Worm (Caenorhabditis elegans) whole organism, L3 larva: ENCODE measurements around the gene Y54E2A.10.
A peak's percentile ranks its signal among the peaks of the same experiment; 100 is the strongest.

Experiments used
- R02D3.7 ChIP-seq: fragments of 150-350 bp; optimal IDR thresholded peaks from 2 replicates; lab custom pipeline; 2014; ENCODE audit warnings: missing biosample characterization, missing genetic modification characterization
- ZK546.5 ChIP-seq: sonication (generic microtip); optimal IDR thresholded peaks from 2 replicates; lab custom pipeline; 2017; ENCODE audit warnings: missing biosample characterization, missing genetic modification characterization
- aly-2 ChIP-seq: fragments of 150-350 bp; optimal IDR thresholded peaks from 2 replicates; lab custom pipeline; 2014; ENCODE audit warnings: missing biosample characterization, missing genetic modification characterization
- ama-1 ChIP-seq: fragments of 150-350 bp; optimal IDR thresholded peaks from 2 replicates; lab custom pipeline; 2018
- ceh-16 ChIP-seq: sonication (generic microtip); optimal IDR thresholded peaks from 2 replicates; lab custom pipeline; 2017; ENCODE audit warnings: missing biosample characterization, missing genetic modification characterization
- ceh-28 ChIP-seq: fragments of 150-350 bp; optimal IDR thresholded peaks from 2 replicates; lab custom pipeline; 2014; ENCODE audit warnings: missing biosample characterization, missing genetic modification reagents, missing genetic modification characterization
- ceh-9 ChIP-seq: sonication (generic microtip); optimal IDR thresholded peaks from 2 replicates; lab custom pipeline; 2018; ENCODE audit warnings: missing biosample characterization, missing genetic modification characterization
- daf-12 ChIP-seq: fragments of 150-350 bp; optimal IDR thresholded peaks from 2 replicates; lab custom pipeline; 2014; ENCODE audit warnings: missing biosample characterization, missing genetic modification reagents, missing genetic modification characterization
- egl-27 ChIP-seq: sonication (generic microtip); optimal IDR thresholded peaks from 4 replicates; lab custom pipeline; 2017; ENCODE audit warnings: missing biosample characterization, missing genetic modification reagents, missing genetic modification characterization
- egl-5 ChIP-seq: fragments of 150-350 bp; optimal IDR thresholded peaks from 2 replicates; lab custom pipeline; 2017; ENCODE audit warnings: missing biosample characterization, missing genetic modification reagents, missing genetic modification characterization, inconsistent platforms
- elt-1 ChIP-seq: fragments of 150-350 bp; optimal IDR thresholded peaks from 2 replicates; lab custom pipeline; 2014; ENCODE audit warnings: missing biosample characterization, missing genetic modification characterization
- elt-2 ChIP-seq: sonication (generic microtip); optimal IDR thresholded peaks from 2 replicates; lab custom pipeline; 2016; ENCODE audit warnings: missing genetic modification reagents, mild to moderate bottlenecking, missing genetic modification characterization, missing compliant biosample characterization
- elt-3 ChIP-seq, 3 experiments: fragments of 150-350 bp in 1 of 3; sonication (generic microtip) in 2 of 3; optimal IDR thresholded peaks; 2 replicates in 2 of 3; 4 replicates in 1 of 3; lab custom pipeline; 2014 to 2017; ENCODE audit warnings: missing biosample characterization in 3 of 3, missing genetic modification characterization in 3 of 3
- eor-1 ChIP-seq, 2 experiments: fragments of 150-350 bp; optimal IDR thresholded peaks; 2 replicates each; lab custom pipeline; 2014 to 2018; ENCODE audit warnings: missing biosample characterization in 2 of 2, missing genetic modification characterization in 2 of 2
- fkh-10 ChIP-seq: sonication (generic microtip); optimal IDR thresholded peaks from 2 replicates; lab custom pipeline; 2017; ENCODE audit warnings: missing biosample characterization, missing genetic modification reagents, missing genetic modification characterization
- fkh-2 ChIP-seq: fragments of 150-350 bp; optimal IDR thresholded peaks from 2 replicates; lab custom pipeline; 2014; ENCODE audit warnings: missing biosample characterization, missing genetic modification reagents, missing genetic modification characterization
- fos-1 ChIP-seq: fragments of 150-350 bp; optimal IDR thresholded peaks from 2 replicates; lab custom pipeline; 2014; ENCODE audit warnings: missing biosample characterization, missing genetic modification characterization
- hmg-11 ChIP-seq: sonication (generic microtip); optimal IDR thresholded peaks from 2 replicates; lab custom pipeline; 2016; ENCODE audit warnings: missing genetic modification characterization, missing compliant biosample characterization
- jun-1 ChIP-seq: fragments of 150-350 bp; optimal IDR thresholded peaks from 2 replicates; lab custom pipeline; 2014; ENCODE audit warnings: missing biosample characterization, missing genetic modification reagents, missing genetic modification characterization
- lin-39 ChIP-seq: fragments of 150-350 bp; optimal IDR thresholded peaks from 2 replicates; lab custom pipeline; 2018; ENCODE audit warnings: missing biosample characterization, missing genetic modification reagents, missing genetic modification characterization
- lsy-12 ChIP-seq: sonication (generic microtip); optimal IDR thresholded peaks from 2 replicates; lab custom pipeline; 2016; ENCODE audit warnings: mild to moderate bottlenecking, missing genetic modification characterization, missing compliant biosample characterization
- mdl-1 ChIP-seq: fragments of 150-350 bp; optimal IDR thresholded peaks from 2 replicates; lab custom pipeline; 2014; ENCODE audit warnings: missing biosample characterization, missing genetic modification characterization
- mml-1 ChIP-seq: fragments of 150-350 bp; sonication (generic microtip); optimal IDR thresholded peaks from 3 replicates; lab custom pipeline; 2014; ENCODE audit warnings: missing biosample characterization, missing genetic modification characterization
- nhr-12 ChIP-seq: fragments of 150-350 bp; optimal IDR thresholded peaks from 2 replicates; lab custom pipeline; 2014; ENCODE audit warnings: missing biosample characterization, missing genetic modification characterization
- nhr-23 ChIP-seq: fragments of 150-350 bp; optimal IDR thresholded peaks from 2 replicates; lab custom pipeline; 2014; ENCODE audit warnings: missing biosample characterization, missing genetic modification reagents, missing genetic modification characterization
- nhr-237 ChIP-seq: fragments of 150-350 bp; optimal IDR thresholded peaks from 2 replicates; lab custom pipeline; 2014; ENCODE audit warnings: missing biosample characterization, missing genetic modification characterization
- nhr-25 ChIP-seq: sonication (generic microtip); optimal IDR thresholded peaks from 2 replicates; lab custom pipeline; 2017; ENCODE audit warnings: missing biosample characterization, missing genetic modification characterization
- nhr-28 ChIP-seq: fragments of 150-350 bp; optimal IDR thresholded peaks from 2 replicates; lab custom pipeline; 2014; ENCODE audit warnings: missing biosample characterization, missing genetic modification characterization
- nhr-67 ChIP-seq: fragments of 150-350 bp; optimal IDR thresholded peaks from 2 replicates; lab custom pipeline; 2014; ENCODE audit warnings: missing biosample characterization, missing genetic modification characterization
- nhr-76 ChIP-seq: fragments of 150-350 bp; sonication (generic microtip); optimal IDR thresholded peaks from 5 replicates; lab custom pipeline; 2014; ENCODE audit warnings: missing biosample characterization, missing genetic modification characterization
- nhr-77 ChIP-seq: fragments of 150-350 bp; optimal IDR thresholded peaks from 2 replicates; lab custom pipeline; 2014; ENCODE audit warnings: missing biosample characterization, missing genetic modification characterization
- pha-4 ChIP-seq: fragments of 150-350 bp; optimal IDR thresholded peaks from 2 replicates; lab custom pipeline; 2014; ENCODE audit warnings: missing biosample characterization, missing genetic modification reagents, missing genetic modification characterization
- pqm-1 ChIP-seq: fragments of 150-350 bp; optimal IDR thresholded peaks from 2 replicates; lab custom pipeline; 2017; ENCODE audit warnings: missing biosample characterization, missing genetic modification characterization, inconsistent platforms
- sea-2 ChIP-seq: fragments of 150-350 bp; sonication (generic microtip); optimal IDR thresholded peaks from 4 replicates; lab custom pipeline; 2014; ENCODE audit warnings: missing biosample characterization, missing genetic modification reagents, missing genetic modification characterization
- skn-1 ChIP-seq: fragments of 150-350 bp; optimal IDR thresholded peaks from 2 replicates; lab custom pipeline; 2014; ENCODE audit warnings: missing biosample characterization, missing genetic modification characterization
- snpc-4 ChIP-seq: fragments of 150-350 bp; optimal IDR thresholded peaks from 2 replicates; lab custom pipeline; 2014; ENCODE audit warnings: missing biosample characterization, missing genetic modification characterization
- tbx-2 ChIP-seq: sonication (generic microtip); optimal IDR thresholded peaks from 2 replicates; lab custom pipeline; 2016; ENCODE audit warnings: mild to moderate bottlenecking, missing genetic modification characterization, missing compliant biosample characterization
- unc-39 ChIP-seq: sonication (generic microtip); optimal IDR thresholded peaks from 4 replicates; lab custom pipeline; 2017; ENCODE audit warnings: missing biosample characterization, missing genetic modification characterization
- unc-62 ChIP-seq: fragments of 150-350 bp; sonication (generic microtip); optimal IDR thresholded peaks from 4 replicates; lab custom pipeline; 2014; ENCODE audit warnings: missing biosample characterization, missing genetic modification reagents, missing genetic modification characterization
- zag-1 ChIP-seq: fragments of 150-350 bp; optimal IDR thresholded peaks from 2 replicates; lab custom pipeline; 2014; ENCODE audit warnings: missing biosample characterization, missing genetic modification characterization
- ztf-11 ChIP-seq: fragments of 150-350 bp; optimal IDR thresholded peaks from 2 replicates; lab custom pipeline; 2014; ENCODE audit warnings: missing biosample characterization, missing genetic modification characterization
- ztf-4 ChIP-seq: fragments of 150-350 bp; optimal IDR thresholded peaks from 2 replicates; lab custom pipeline; 2014; ENCODE audit warnings: missing biosample characterization, missing genetic modification characterization

Y54E2A.10 gene

ce11 chrII:14816086-14816485 is 25.2 kb downstream of the Y54E2A.10 start:
- TF ChIP-seq nhr-25 (tag; lab: Kevin White, UChicago) (peak; percentile 25), nhr-237 (tag; lab: Kevin White, UChicago) (no peak)

DNA sequence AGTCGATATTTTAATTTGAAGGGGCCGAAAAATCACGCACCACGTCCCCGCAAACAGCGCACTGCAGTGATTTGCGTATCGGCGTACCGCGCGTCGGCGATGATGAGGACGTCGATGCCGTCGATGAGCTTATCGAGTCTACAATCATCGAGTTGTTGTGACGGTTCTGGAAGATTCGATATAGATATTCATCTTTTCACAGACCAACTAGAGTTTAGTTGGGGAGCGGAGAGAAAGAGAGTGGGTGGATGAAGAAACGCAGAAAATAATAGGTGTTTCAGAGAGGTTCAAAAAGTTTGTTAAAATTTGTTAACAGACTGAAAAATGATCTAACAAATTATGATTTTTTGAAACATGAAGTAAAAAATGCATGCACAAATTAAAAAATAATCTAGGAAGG is 27.5 kb downstream of the Y54E2A.10 start, which contains the start of gene nhr-61:
TSS of gene nhr-61 (minus strand) at position 168 of the 400 bp plus-strand sequence.
- TF ChIP-seq fkh-2 (tag; lab: Kevin White, UChicago) (no peak), unc-62 (GFP tag; lab: Kevin White, UChicago) (no peak), eor-1 (tag; optimal IDR thresholded peaks at IDR 0.05; lab: Kevin White, UChicago) (no peak), elt-1 (tag; lab: Kevin White, UChicago) (peak; percentile 47), unc-39 (tag; lab: Kevin White, UChicago) (no peak), egl-5 (tag; lab: Kevin White, UChicago) (no peak), nhr-28 (no peak), tbx-2 (no peak)

ce11 chrII:14819258-14819985 is 28.6 kb downstream of the Y54E2A.10 start:
- TF ChIP-seq fkh-10 (GFP tag; lab: Kevin White, UChicago) = no peak
- TF ChIP-seq ztf-4 (tag; lab: Kevin White, UChicago) = no peak
- peak; percentile 30 for TF ChIP-seq snpc-4
- peak; percentile 18 for TF ChIP-seq nhr-25 (tag; lab: Kevin White, UChicago)
- TF ChIP-seq lin-39 (tag; lab: Kevin White, UChicago) = no peak
- TF ChIP-seq hmg-11 (tag; lab: Kevin White, UChicago) = no peak
- TF ChIP-seq sea-2 = no peak
- TF ChIP-seq pha-4 = peak; percentile 52
- TF ChIP-seq mdl-1 (tag; lab: Kevin White, UChicago) = no peak
- no peak for TF ChIP-seq eor-1 (tag; optimal IDR thresholded peaks at IDR 0.05; lab: Kevin White, UChicago)
- peak; percentile 30 for TF ChIP-seq pqm-1

DNA sequence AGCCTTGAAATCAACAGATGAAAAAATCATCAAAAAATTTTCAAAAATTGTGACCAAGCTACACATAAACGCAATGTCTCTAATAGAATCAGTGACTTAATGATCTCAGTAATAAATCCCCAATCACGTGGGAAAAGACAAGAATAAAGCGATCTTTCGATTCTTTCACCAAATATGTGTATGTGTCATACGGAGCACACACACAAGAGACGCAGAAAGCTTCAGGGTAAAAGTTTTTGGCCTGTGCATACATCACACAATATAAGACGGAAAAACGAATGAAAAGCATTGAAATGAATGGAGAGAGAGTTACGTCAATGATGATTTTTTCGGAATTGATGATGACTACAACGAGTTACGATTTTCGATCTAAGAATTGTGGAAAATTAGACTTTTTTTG is 29.6 kb downstream of the Y54E2A.10 start:
- TF ChIP-seq nhr-237 (tag; lab: Kevin White, UChicago) (no peak), egl-27 (tag; lab: Kevin White, UChicago) (no peak), elt-1 (tag; lab: Kevin White, UChicago) (no peak), pqm-1 (peak; percentile 24), skn-1 (tag; lab: Kevin White, UChicago) (peak; percentile 25), pha-4 (peak; percentile 2)

ce11 chrII:14822419-14822818 is 31.6 kb downstream of the Y54E2A.10 start:
- TF ChIP-seq mdl-1 (tag; lab: Kevin White, UChicago) = no peak
- no peak for TF ChIP-seq egl-5 (tag; lab: Kevin White, UChicago)
- no peak for TF ChIP-seq nhr-237 (tag; lab: Kevin White, UChicago)
- no peak for TF ChIP-seq ztf-4 (tag; lab: Kevin White, UChicago)
- TF ChIP-seq R02D3.7 (tag; lab: Kevin White, UChicago) = no peak
- TF ChIP-seq mml-1 (tag; lab: Kevin White, UChicago) = no peak
- no peak for TF ChIP-seq hmg-11 (tag; lab: Kevin White, UChicago)
- TF ChIP-seq aly-2 (tag; lab: Kevin White, UChicago) = no peak
- TF ChIP-seq daf-12 (tag; lab: Kevin White, UChicago) = no peak
- TF ChIP-seq nhr-23 (tag; lab: Kevin White, UChicago) = peak; percentile 94
- TF ChIP-seq unc-39 (tag; lab: Kevin White, UChicago) = no peak
- TF ChIP-seq ceh-28 (tag; lab: Kevin White, UChicago) = peak; percentile 55
- no peak for TF ChIP-seq ztf-11 (tag; lab: Kevin White, UChicago)
- TF ChIP-seq fos-1 (tag; lab: Kevin White, UChicago) = no peak
- peak; percentile 88 for TF ChIP-seq pha-4
- TF ChIP-seq nhr-67 (tag; lab: Kevin White, UChicago) = no peak
- TF ChIP-seq elt-1 (tag; lab: Kevin White, UChicago) = peak; percentile 71
- TF ChIP-seq ama-1 = no peak
- TF ChIP-seq elt-3 (tag; optimal IDR thresholded peaks at IDR 0.05; lab: Kevin White, UChicago) = no peak
- no peak for TF ChIP-seq nhr-12 (tag; lab: Kevin White, UChicago)
- TF ChIP-seq ZK546.5 = no peak
- TF ChIP-seq unc-62 (GFP tag; lab: Kevin White, UChicago) = no peak
- no peak for TF ChIP-seq fkh-10 (GFP tag; lab: Kevin White, UChicago)
- no peak for TF ChIP-seq sea-2
- TF ChIP-seq ceh-9 (tag; lab: Kevin White, UChicago) = no peak
- TF ChIP-seq ceh-16 (tag; lab: Kevin White, UChicago) = no peak
- peak; percentile 79 for TF ChIP-seq elt-2 (tag; lab: Kevin White, UChicago)
- no peak for TF ChIP-seq nhr-77 (tag; lab: Kevin White, UChicago)
- TF ChIP-seq tbx-2 = no peak
- TF ChIP-seq lin-39 (tag; lab: Kevin White, UChicago) = no peak
- TF ChIP-seq zag-1 (tag; lab: Kevin White, UChicago) = no peak
- no peak for TF ChIP-seq egl-27 (tag; lab: Kevin White, UChicago)
- peak; percentile 35 for TF ChIP-seq lsy-12 (tag; lab: Kevin White, UChicago)
- no peak for TF ChIP-seq nhr-28
- peak; percentile 53 for TF ChIP-seq jun-1 (tag; lab: Kevin White, UChicago)
- peak; percentile 95 for TF ChIP-seq nhr-25 (tag; lab: Kevin White, UChicago)
- TF ChIP-seq nhr-76 (tag; lab: Kevin White, UChicago) = no peak
- no peak for TF ChIP-seq snpc-4
